Worm (Caenorhabditis elegans) whole organism, L4/young adult: ENCODE data around the gene K08D10.10.

Experiments
- W03F9.2 ChIP-seq: fragments of 150-350 bp; optimal IDR thresholded peaks from 2 replicates; lab custom pipeline; 2014; ENCODE audit warnings: missing biosample characterization, missing genetic modification characterization
- dao-5 ChIP-seq: sonication (generic microtip); optimal IDR thresholded peaks from 2 replicates; lab custom pipeline; 2016; ENCODE audit warnings: missing genotype, missing genetic modification characterization, moderate library complexity, missing compliant biosample characterization
- him-1 ChIP-seq: sonication (generic microtip); optimal IDR thresholded peaks from 2 replicates; lab custom pipeline; 2016; ENCODE audit warnings: missing genotype, missing genetic modification reagents, missing genetic modification characterization, missing compliant biosample characterization

- no peak for TF ChIP-seq dao-5
- TF ChIP-seq him-1, result no peak
- no peak for TF ChIP-seq W03F9.2 (tag; lab: Kevin White, UChicago)
Observed at ce11 chrIV:4120263-4120662, 31.8 kb upstream of the K08D10.10 start, which contains the start of gene F49F1.5.
